Worm (Caenorhabditis elegans) whole organism, L4 larva: ENCODE measurements around the gene tyra-2.

ENCODE experiments used
- F37D6.2 ChIP-seq: sonication (generic microtip); optimal IDR thresholded peaks from 2 replicates; lab custom pipeline; 2016; ENCODE audit warnings: mild to moderate bottlenecking, missing genetic modification characterization, missing compliant biosample characterization
- ZK546.5 ChIP-seq, 2 experiments: sonication (generic microtip); optimal IDR thresholded peaks; 2 replicates each; lab custom pipeline; 2017; ENCODE audit warnings: missing biosample characterization in 2 of 2, missing genetic modification characterization in 2 of 2
- ama-1 ChIP-seq: fragments of 150-350 bp; optimal IDR thresholded peaks from 2 replicates; lab custom pipeline; 2014; ENCODE audit warnings: inconsistent platforms, mixed read lengths
- daf-12 ChIP-seq: fragments of 150-350 bp; optimal IDR thresholded peaks from 2 replicates; lab custom pipeline; 2014; ENCODE audit warnings: missing biosample characterization, missing genetic modification reagents, missing genetic modification characterization
- hlh-30 ChIP-seq: sonication (generic microtip); optimal IDR thresholded peaks from 2 replicates; lab custom pipeline; 2017; ENCODE audit warnings: antibody characterized with exemption, mild to moderate bottlenecking, missing genetic modification characterization, missing compliant biosample characterization; ENCODE audit not compliant: insufficient read depth
- lin-39 ChIP-seq: fragments of 150-350 bp; optimal IDR thresholded peaks from 2 replicates; lab custom pipeline; 2014; ENCODE audit warnings: missing biosample characterization, missing genetic modification reagents, missing genetic modification characterization
- nhr-237 ChIP-seq: sonication (generic microtip); optimal IDR thresholded peaks from 2 replicates; lab custom pipeline; 2017; ENCODE audit warnings: missing biosample characterization, missing genetic modification characterization
- nhr-48 ChIP-seq: sonication (generic microtip); optimal IDR thresholded peaks from 2 replicates; lab custom pipeline; 2016; ENCODE audit warnings: mild to moderate bottlenecking, missing genetic modification characterization, missing compliant biosample characterization
- nhr-77 ChIP-seq: fragments of 150-350 bp; optimal IDR thresholded peaks from 2 replicates; lab custom pipeline; 2014; ENCODE audit warnings: missing biosample characterization, missing genetic modification characterization
- sdz-12 ChIP-seq: fragments of 200-800 bp; sonication (Bioruptor generic); optimal IDR thresholded peaks from 2 replicates; lab custom pipeline; 2018; ENCODE audit warnings: mild to moderate bottlenecking, missing genetic modification characterization, missing compliant biosample characterization
- skn-1 ChIP-seq: fragments of 150-350 bp; optimal IDR thresholded peaks from 2 replicates; lab custom pipeline; 2014; ENCODE audit warnings: missing biosample characterization, missing genetic modification characterization
- tra-1 ChIP-seq: fragments of 200-800 bp; sonication (Bioruptor generic); IDR thresholded peaks from 2 replicates; pipeline ENCODE4 v1.3.6; 2022; ENCODE audit warnings: missing genetic modification reagents, missing genetic modification characterization, missing compliant biosample characterization
- ztf-11 ChIP-seq: fragments of 150-350 bp; optimal IDR thresholded peaks from 2 replicates; lab custom pipeline; 2014; ENCODE audit warnings: missing biosample characterization, missing genetic modification characterization

- no peak for TF ChIP-seq ama-1 (lab: Kevin White, UChicago)
- TF ChIP-seq ZK546.5 (tag; optimal IDR thresholded peaks at IDR 0.05; lab: Kevin White, UChicago): no peak
- no peak for TF ChIP-seq nhr-48
- no peak for TF ChIP-seq nhr-77
- no peak for TF ChIP-seq sdz-12 (GFP tag; lab: Kevin White, UChicago)
- TF ChIP-seq F37D6.2: no peak
- no peak for TF ChIP-seq lin-39 (tag; lab: Kevin White, UChicago)
- TF ChIP-seq nhr-237 (tag; lab: Kevin White, UChicago): no peak
- TF ChIP-seq tra-1 (GFP tag; lab: Robert Waterston, UW): no peak
- no peak for TF ChIP-seq skn-1 (tag; lab: Kevin White, UChicago)
- TF ChIP-seq hlh-30 (tag; lab: Kevin White, UChicago): no peak
- no peak for TF ChIP-seq daf-12
- TF ChIP-seq ztf-11 (tag; lab: Kevin White, UChicago): no peak
These were observed 16.0 kb downstream of the tyra-2 start, which contains the start of gene F01E11.18 for ce11 chrX:6989342-6989741.
